Fruit fly (Drosophila melanogaster): Measurements from ENCODE around the gene CG12991.

CG12991 gene

DNA sequence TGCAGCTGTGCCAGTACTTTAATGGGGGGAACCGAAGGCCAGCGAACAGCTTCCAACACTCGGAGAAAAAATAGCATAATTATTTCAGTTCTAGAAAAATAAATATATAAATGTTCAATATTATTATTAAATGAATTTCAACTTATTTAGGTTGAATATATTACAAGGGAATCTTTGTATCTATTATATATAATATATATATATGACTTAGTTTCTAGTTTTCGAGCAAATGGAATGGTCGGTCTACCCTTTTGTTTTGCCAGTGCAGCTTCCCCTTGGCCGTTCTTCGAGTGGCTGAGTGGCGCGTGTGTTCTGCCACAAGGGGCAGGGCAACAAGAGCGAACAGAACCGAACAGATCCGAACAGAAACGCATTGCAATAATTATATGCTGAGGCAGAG, 42.4 kb upstream of the CG12991 start (continued):
- TF ChIP-seq Blimp-1 (GFP tag; optimal IDR thresholded peaks at IDR 0.05) (no peak), lz (GFP tag; optimal IDR thresholded peaks at IDR 0.05) (no peak), achi (GFP tag; optimal IDR thresholded peaks at IDR 0.05) (peak; percentile 66), Eip75B (GFP tag; optimal IDR thresholded peaks at IDR 0.05) (no peak), eg (GFP tag; IDR thresholded peaks at IDR 0.05) (0 out of 3 replicates have a peak, but pooled peaks have one; percentile 20), fd85E (GFP tag; optimal IDR thresholded peaks at IDR 0.05) (no peak), pdm3 (GFP tag; optimal IDR thresholded peaks at IDR 0.05) (no peak), Smox (GFP tag; optimal IDR thresholded peaks at IDR 0.05) (no peak), CG11762 (GFP tag; optimal IDR thresholded peaks at IDR 0.05; ENCODE audit: insufficient read depth) (peak; percentile 28), Ets96B (tag; optimal IDR thresholded peaks at IDR 0.05) (peak; percentile 76), CG1621 (tag; optimal IDR thresholded peaks at IDR 0.05) (no peak), Hr39 (GFP tag; optimal IDR thresholded peaks at IDR 0.05) (no peak), CG3919 (GFP tag; optimal IDR thresholded peaks at IDR 0.05) (peak; percentile 39), OdsH (GFP tag; optimal IDR thresholded peaks at IDR 0.05) (peak; percentile 45), CG11902 (GFP tag; optimal IDR thresholded peaks at IDR 0.05) (no peak), topi (GFP tag; optimal IDR thresholded peaks at IDR 0.05) (no peak), CG7368 (GFP tag; optimal IDR thresholded peaks at IDR 0.05) (peak; percentile 19), fkh (GFP tag; optimal IDR thresholded peaks at IDR 0.05) (no peak), CG6276 (GFP tag; optimal IDR thresholded peaks at IDR 0.05) (no peak), esn (GFP tag; optimal IDR thresholded peaks at IDR 0.05) (peak; percentile 23), CG10631 (GFP tag; optimal IDR thresholded peaks at IDR 0.05) (peak; percentile 61), CG32006 (GFP tag; optimal IDR thresholded peaks at IDR 0.05) (peak; percentile 54), Met (GFP tag; optimal IDR thresholded peaks at IDR 0.05) (peak; percentile 35), CG16779 (tag; optimal IDR thresholded peaks at IDR 0.05) (peak; percentile 6), CG15336 (GFP tag; IDR thresholded peaks at IDR 0.05) (peak; percentile 60), salr (GFP tag; optimal IDR thresholded peaks at IDR 0.05) (peak in 1 of 2 experiments; percentile 5), CG31627 (GFP tag; optimal IDR thresholded peaks at IDR 0.05) (no peak), Eip78C (GFP tag) (peak; percentile 56), vri (GFP tag; optimal IDR thresholded peaks at IDR 0.05) (no peak)

dm6 chrX:17538410-17538809, 41.3 kb upstream of the CG12991 start:
- peak; percentile 9 to 65 for TF ChIP-seq ss (GFP tag; optimal IDR thresholded peaks at IDR 0.05)
- no peak for TF ChIP-seq CG6854 (GFP tag; optimal IDR thresholded peaks at IDR 0.05)

DNA sequence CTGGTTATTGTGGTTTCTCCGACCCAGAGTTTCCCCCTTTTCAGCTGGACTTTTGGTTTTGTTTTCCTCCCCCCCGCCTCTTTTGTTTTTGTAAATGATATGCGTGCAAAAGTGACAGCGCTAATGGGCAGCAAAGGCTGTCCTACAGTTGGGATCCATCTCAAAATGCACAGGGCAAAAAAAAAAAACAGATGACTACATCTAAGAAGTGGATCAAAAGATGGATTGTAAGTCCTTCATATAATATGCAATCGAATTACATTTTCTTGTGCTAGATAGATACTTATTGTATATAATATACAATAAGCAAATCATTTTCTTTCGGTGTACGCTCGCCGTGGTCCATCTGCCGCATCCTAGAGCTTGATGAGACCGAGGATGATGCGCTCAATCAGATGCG, 36.9 kb upstream of the CG12991 start:
- TF ChIP-seq CG1621 (tag; optimal IDR thresholded peaks at IDR 0.05) = peak; percentile 56
- peak; percentile 59 for TF ChIP-seq CG34406 (GFP tag; optimal IDR thresholded peaks at IDR 0.05)
- peak; percentile 62 for TF ChIP-seq OdsH (GFP tag; optimal IDR thresholded peaks at IDR 0.05)
- TF ChIP-seq CG8632 (GFP tag; optimal IDR thresholded peaks at IDR 0.05) = peak; percentile 76
- peak; percentile 18 for TF ChIP-seq CG11762 (GFP tag; optimal IDR thresholded peaks at IDR 0.05; ENCODE audit: insufficient read depth)
- peak; percentile 44; the same call in 1 of the 3 replicates for TF ChIP-seq eg (GFP tag; IDR thresholded peaks at IDR 0.05)
- TF ChIP-seq CG8119 (GFP tag; IDR thresholded peaks at IDR 0.05) = peak; percentile 41; the same call in 1 of the 3 replicates
- no peak for TF ChIP-seq Ets21C (GFP tag; optimal IDR thresholded peaks at IDR 0.05)
- peak; percentile 52 for TF ChIP-seq acj6 (GFP tag; optimal IDR thresholded peaks at IDR 0.05)
- TF ChIP-seq CG7368 (GFP tag; optimal IDR thresholded peaks at IDR 0.05) = peak; percentile 66
- TF ChIP-seq CG9139 (GFP tag; optimal IDR thresholded peaks at IDR 0.05) = peak; percentile 38
- TF ChIP-seq Blimp-1 (GFP tag; optimal IDR thresholded peaks at IDR 0.05) = no peak
- peak; percentile 58 for TF ChIP-seq topi (GFP tag; optimal IDR thresholded peaks at IDR 0.05)
- TF ChIP-seq pdm3 (GFP tag; optimal IDR thresholded peaks at IDR 0.05) = peak; percentile 38
- peak; percentile 31 for TF ChIP-seq net (GFP tag; optimal IDR thresholded peaks at IDR 0.05)
- TF ChIP-seq CG6276 (GFP tag; optimal IDR thresholded peaks at IDR 0.05) = no peak
- TF ChIP-seq CG31627 (GFP tag; optimal IDR thresholded peaks at IDR 0.05) = no peak
- TF ChIP-seq CG10669 (GFP tag; optimal IDR thresholded peaks at IDR 0.05) = peak; percentile 66
- peak; percentile 61 for TF ChIP-seq achi (GFP tag; optimal IDR thresholded peaks at IDR 0.05)
- no peak for TF ChIP-seq CG16779 (tag; optimal IDR thresholded peaks at IDR 0.05)
- no peak for TF ChIP-seq fd85E (GFP tag; optimal IDR thresholded peaks at IDR 0.05)
- TF ChIP-seq Ets96B (tag; optimal IDR thresholded peaks at IDR 0.05) = peak; percentile 50
- peak; percentile 10 for TF ChIP-seq Sox15 (GFP tag; optimal IDR thresholded peaks at IDR 0.05)
- peak; percentile 32 to 83 for TF ChIP-seq ss (GFP tag; optimal IDR thresholded peaks at IDR 0.05)
- TF ChIP-seq dsx (GFP tag; optimal IDR thresholded peaks at IDR 0.05; ENCODE audit: poor library complexity, severe bottlenecking) = peak; percentile 32
- TF ChIP-seq salr (GFP tag; optimal IDR thresholded peaks at IDR 0.05) = peak in 1 of 2 experiments; percentile 11
- no peak for TF ChIP-seq dac (GFP tag; optimal IDR thresholded peaks at IDR 0.05)
- peak; percentile 32 for TF ChIP-seq Sox14 (GFP tag; optimal IDR thresholded peaks at IDR 0.05)
- TF ChIP-seq lz (GFP tag; optimal IDR thresholded peaks at IDR 0.05) = peak; percentile 32
- TF ChIP-seq Smox (GFP tag; optimal IDR thresholded peaks at IDR 0.05) = no peak
- peak; percentile 66 for TF ChIP-seq CG3919 (GFP tag; optimal IDR thresholded peaks at IDR 0.05)
- TF ChIP-seq Sox102F (GFP tag; optimal IDR thresholded peaks at IDR 0.05) = no peak
- TF ChIP-seq Lpt (GFP tag; optimal IDR thresholded peaks at IDR 0.05) = no peak
